Worm (Caenorhabditis elegans) whole organism, L2 larva: ENCODE measurements around the gene W08E12.4.

Experiments used
- C34F6.9 ChIP-seq: fragments of 150-350 bp; optimal IDR thresholded peaks from 2 replicates; lab custom pipeline; 2014; ENCODE audit warnings: missing biosample characterization, missing genetic modification characterization
- F13H6.1 ChIP-seq: sonication (generic microtip); optimal IDR thresholded peaks from 2 replicates; lab custom pipeline; 2016; ENCODE audit warnings: missing genetic modification characterization, missing compliant biosample characterization
- R02D3.7 ChIP-seq: fragments of 150-350 bp; optimal IDR thresholded peaks from 2 replicates; lab custom pipeline; 2014; ENCODE audit warnings: missing biosample characterization, missing genetic modification characterization
- Y55F3AM.14 ChIP-seq: fragments of 200-800 bp; sonication (Bioruptor generic); optimal IDR thresholded peaks from 2 replicates; lab custom pipeline; 2018; ENCODE audit warnings: mild to moderate bottlenecking, missing genetic modification characterization, missing compliant biosample characterization
- ZK546.5 ChIP-seq: sonication (generic microtip); optimal IDR thresholded peaks from 2 replicates; lab custom pipeline; 2017; ENCODE audit warnings: missing biosample characterization, missing genetic modification characterization
- alr-1 ChIP-seq: fragments of 150-350 bp; optimal IDR thresholded peaks from 2 replicates; lab custom pipeline; 2014; ENCODE audit warnings: missing biosample characterization, missing genetic modification characterization
- aly-2 ChIP-seq: fragments of 150-350 bp; optimal IDR thresholded peaks from 2 replicates; lab custom pipeline; 2014; ENCODE audit warnings: missing biosample characterization, missing genetic modification characterization
- ama-1 ChIP-seq: fragments of 150-350 bp; optimal IDR thresholded peaks from 2 replicates; lab custom pipeline; 2018; ENCODE audit warnings: inconsistent platforms
- blmp-1 ChIP-seq: sonication (generic microtip); optimal IDR thresholded peaks from 2 replicates; lab custom pipeline; 2017; ENCODE audit warnings: missing genetic modification characterization, mild to moderate bottlenecking, missing compliant biosample characterization, antibody characterized with exemption, moderate library complexity; ENCODE audit not compliant: insufficient read depth
- ceh-16 ChIP-seq: fragments of 150-350 bp; optimal IDR thresholded peaks from 2 replicates; lab custom pipeline; 2014; ENCODE audit warnings: missing biosample characterization, missing genetic modification characterization
- ceh-82 ChIP-seq: fragments of 150-350 bp; optimal IDR thresholded peaks from 2 replicates; lab custom pipeline; 2014; ENCODE audit warnings: missing biosample characterization, missing genetic modification characterization
- crh-2 ChIP-seq: sonication (generic microtip); optimal IDR thresholded peaks from 2 replicates; lab custom pipeline; 2017; ENCODE audit warnings: missing biosample characterization, missing genetic modification characterization
- dmd-4 ChIP-seq: sonication (generic microtip); optimal IDR thresholded peaks from 2 replicates; lab custom pipeline; 2017; ENCODE audit warnings: missing biosample characterization, missing genetic modification characterization
- egl-27 ChIP-seq: sonication (generic microtip); optimal IDR thresholded peaks from 3 replicates; lab custom pipeline; 2017; ENCODE audit warnings: missing biosample characterization, missing genetic modification reagents, missing genetic modification characterization
- elt-1 ChIP-seq: fragments of 150-350 bp; optimal IDR thresholded peaks from 2 replicates; lab custom pipeline; 2014; ENCODE audit warnings: missing biosample characterization, missing genetic modification characterization
- elt-3 ChIP-seq: sonication (generic microtip); optimal IDR thresholded peaks from 2 replicates; lab custom pipeline; 2017; ENCODE audit warnings: missing biosample characterization, missing genetic modification characterization
- fos-1 ChIP-seq: fragments of 150-350 bp; optimal IDR thresholded peaks from 2 replicates; lab custom pipeline; 2014; ENCODE audit warnings: missing biosample characterization, missing genetic modification characterization
- gmeb-1 ChIP-seq: fragments of 150-350 bp; optimal IDR thresholded peaks from 2 replicates; lab custom pipeline; 2014; ENCODE audit warnings: missing biosample characterization, missing genetic modification characterization
- lin-11 ChIP-seq: fragments of 150-350 bp; sonication (generic microtip); optimal IDR thresholded peaks from 2 replicates; lab custom pipeline; 2014; ENCODE audit warnings: missing biosample characterization, missing genetic modification characterization, inconsistent platforms, mixed read lengths
- lin-13 ChIP-seq: fragments of 150-350 bp; optimal IDR thresholded peaks from 2 replicates; lab custom pipeline; 2014; ENCODE audit warnings: missing biosample characterization, missing genetic modification reagents, missing genetic modification characterization
- lin-39 ChIP-seq: fragments of 150-350 bp; optimal IDR thresholded peaks from 2 replicates; lab custom pipeline; 2014; ENCODE audit warnings: missing biosample characterization, missing genetic modification reagents, missing genetic modification characterization
- lsy-2 ChIP-seq, 2 experiments: fragments of 150-350 bp in 1 of 2; sonication (generic microtip) in 1 of 2; optimal IDR thresholded peaks; 2 replicates each; lab custom pipeline; 2014 to 2017; ENCODE audit warnings: missing biosample characterization in 2 of 2, missing genetic modification characterization in 2 of 2
- mab-5 ChIP-seq: fragments of 150-350 bp; optimal IDR thresholded peaks from 2 replicates; lab custom pipeline; 2014; ENCODE audit warnings: missing biosample characterization, missing genetic modification characterization
- mbf-1 ChIP-seq: sonication (generic microtip); optimal IDR thresholded peaks from 2 replicates; lab custom pipeline; 2017; ENCODE audit warnings: missing biosample characterization, missing genetic modification characterization
- mdl-1 ChIP-seq, 2 experiments: fragments of 150-350 bp in 1 of 2; sonication (generic microtip) in 1 of 2; optimal IDR thresholded peaks; 2 replicates each; lab custom pipeline; 2017; ENCODE audit warnings: missing biosample characterization in 2 of 2, missing genetic modification characterization in 2 of 2
- nhr-10 ChIP-seq: sonication (generic microtip); optimal IDR thresholded peaks from 2 replicates; lab custom pipeline; 2017; ENCODE audit warnings: missing biosample characterization, missing genetic modification characterization
- nhr-11 ChIP-seq: fragments of 150-350 bp; optimal IDR thresholded peaks from 2 replicates; lab custom pipeline; 2014; ENCODE audit warnings: missing biosample characterization, missing genetic modification characterization
- nhr-12 ChIP-seq: fragments of 150-350 bp; optimal IDR thresholded peaks from 2 replicates; lab custom pipeline; 2014; ENCODE audit warnings: missing biosample characterization, missing genetic modification characterization
- nhr-129 ChIP-seq: fragments of 150-350 bp; optimal IDR thresholded peaks from 2 replicates; lab custom pipeline; 2014; ENCODE audit warnings: missing biosample characterization, missing genetic modification characterization
- nhr-21 ChIP-seq: fragments of 150-350 bp; optimal IDR thresholded peaks from 2 replicates; lab custom pipeline; 2014; ENCODE audit warnings: missing biosample characterization, missing genetic modification characterization
- nhr-23 ChIP-seq: fragments of 150-350 bp; optimal IDR thresholded peaks from 2 replicates; lab custom pipeline; 2014; ENCODE audit warnings: missing biosample characterization, missing genetic modification reagents, missing genetic modification characterization
- nhr-237 ChIP-seq: fragments of 150-350 bp; optimal IDR thresholded peaks from 2 replicates; lab custom pipeline; 2014; ENCODE audit warnings: missing biosample characterization, missing genetic modification characterization
- nhr-25 ChIP-seq: fragments of 150-350 bp; sonication (generic microtip); optimal IDR thresholded peaks from 3 replicates; lab custom pipeline; 2014; ENCODE audit warnings: missing biosample characterization, missing genetic modification characterization
- nhr-6 ChIP-seq: fragments of 150-350 bp; optimal IDR thresholded peaks from 2 replicates; lab custom pipeline; 2014; ENCODE audit warnings: missing biosample characterization, missing genetic modification characterization
- nhr-77 ChIP-seq: fragments of 150-350 bp; optimal IDR thresholded peaks from 2 replicates; lab custom pipeline; 2014; ENCODE audit warnings: missing biosample characterization, missing genetic modification characterization
- peb-1 ChIP-seq: fragments of 150-350 bp; optimal IDR thresholded peaks from 2 replicates; lab custom pipeline; 2014; ENCODE audit warnings: missing biosample characterization, missing genetic modification characterization
- sem-4 ChIP-seq: fragments of 150-350 bp; optimal IDR thresholded peaks from 2 replicates; lab custom pipeline; 2014; ENCODE audit warnings: missing biosample characterization, missing genetic modification reagents, missing genetic modification characterization
- skn-1 ChIP-seq: sonication (generic microtip); optimal IDR thresholded peaks from 2 replicates; lab custom pipeline; 2017; ENCODE audit warnings: missing biosample characterization, missing genetic modification characterization
- sma-3 ChIP-seq: sonication (generic microtip); optimal IDR thresholded peaks from 2 replicates; lab custom pipeline; 2016; ENCODE audit warnings: missing genetic modification reagents, missing genetic modification characterization, missing compliant biosample characterization
- sma-9 ChIP-seq, 2 experiments: fragments of 150-350 bp in 1 of 2; sonication (generic microtip) in 1 of 2; optimal IDR thresholded peaks; 2 replicates each; lab custom pipeline; 2014 to 2016; ENCODE audit warnings: missing genetic modification characterization in 2 of 2, mild to moderate bottlenecking in 1 of 2, missing biosample characterization in 1 of 2, missing compliant biosample characterization in 1 of 2, missing genetic modification reagents in 1 of 2, moderate library complexity in 1 of 2
- snpc-4 ChIP-seq: fragments of 150-350 bp; optimal IDR thresholded peaks from 2 replicates; lab custom pipeline; 2014; ENCODE audit warnings: missing biosample characterization, missing genetic modification characterization
- unc-39 ChIP-seq: fragments of 150-350 bp; optimal IDR thresholded peaks from 2 replicates; lab custom pipeline; 2014; ENCODE audit warnings: missing biosample characterization, missing genetic modification characterization
- unc-55 ChIP-seq: fragments of 150-350 bp; sonication (generic microtip); optimal IDR thresholded peaks from 3 replicates; lab custom pipeline; 2014; ENCODE audit warnings: missing biosample characterization, missing genetic modification reagents, missing genetic modification characterization
- unc-62 ChIP-seq: fragments of 150-350 bp; optimal IDR thresholded peaks from 2 replicates; lab custom pipeline; 2014; ENCODE audit warnings: missing biosample characterization, missing genetic modification reagents, missing genetic modification characterization
- zag-1 ChIP-seq: fragments of 150-350 bp; optimal IDR thresholded peaks from 2 replicates; lab custom pipeline; 2014; ENCODE audit warnings: missing biosample characterization, missing genetic modification characterization
- ztf-1 ChIP-seq: fragments of 200-800 bp; sonication (Bioruptor generic); conservative IDR thresholded peaks from 2 replicates; pipeline ENCODE4 v1.3.6; 2022; ENCODE audit warnings: missing genetic modification characterization, missing compliant biosample characterization
- ztf-11 ChIP-seq: sonication (generic microtip); optimal IDR thresholded peaks from 2 replicates; lab custom pipeline; 2017; ENCODE audit warnings: missing biosample characterization, missing genetic modification characterization
- ztf-4 ChIP-seq: fragments of 150-350 bp; optimal IDR thresholded peaks from 2 replicates; lab custom pipeline; 2014; ENCODE audit warnings: missing biosample characterization, missing genetic modification characterization

The W08E12.4 gene

DNA sequence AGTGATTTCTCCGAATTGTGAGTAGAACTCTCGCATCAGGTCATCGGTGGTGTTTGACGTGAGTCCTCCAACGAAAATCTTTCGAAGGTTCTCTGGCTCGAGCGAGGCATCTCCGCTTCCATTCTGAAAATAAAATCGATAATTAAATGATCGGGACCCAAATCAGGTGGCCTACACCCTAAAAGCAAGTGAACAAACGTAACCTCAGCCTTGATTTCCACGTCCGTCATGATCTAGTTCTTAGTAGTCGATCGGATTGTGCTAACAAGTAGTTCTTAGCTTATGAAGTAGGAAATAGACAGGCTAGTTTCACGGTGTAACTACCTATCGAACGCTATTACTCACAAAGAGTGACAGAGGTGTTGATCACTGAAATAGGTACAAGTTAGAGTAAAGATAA lies 36.0 kb downstream of the W08E12.4 start:
- TF ChIP-seq ztf-11 (tag; lab: Kevin White, UChicago), result no peak
- no peak for TF ChIP-seq lin-13 (GFP tag; lab: Kevin White, UChicago)
- TF ChIP-seq egl-27, result no peak
- TF ChIP-seq nhr-10 (tag; lab: Kevin White, UChicago), result no peak
- no peak for TF ChIP-seq nhr-21 (tag; lab: Kevin White, UChicago)
- no peak for TF ChIP-seq lin-11 (tag; lab: Kevin White, UChicago)
- no peak for TF ChIP-seq ZK546.5 (tag; lab: Kevin White, UChicago)
- TF ChIP-seq sem-4, result no peak
- no peak for TF ChIP-seq elt-1 (tag; lab: Kevin White, UChicago)
- TF ChIP-seq snpc-4 (tag; lab: Kevin White, UChicago), result no peak
- TF ChIP-seq lin-39 (tag; lab: Kevin White, UChicago), result no peak
- no peak for TF ChIP-seq nhr-25 (tag; lab: Kevin White, UChicago)
- TF ChIP-seq mdl-1 (tag; optimal IDR thresholded peaks at IDR 0.05; lab: Kevin White, UChicago), result no peak
- TF ChIP-seq elt-3 (tag; lab: Kevin White, UChicago), result no peak
- TF ChIP-seq, all 48 proteins: peak for 0

DNA sequence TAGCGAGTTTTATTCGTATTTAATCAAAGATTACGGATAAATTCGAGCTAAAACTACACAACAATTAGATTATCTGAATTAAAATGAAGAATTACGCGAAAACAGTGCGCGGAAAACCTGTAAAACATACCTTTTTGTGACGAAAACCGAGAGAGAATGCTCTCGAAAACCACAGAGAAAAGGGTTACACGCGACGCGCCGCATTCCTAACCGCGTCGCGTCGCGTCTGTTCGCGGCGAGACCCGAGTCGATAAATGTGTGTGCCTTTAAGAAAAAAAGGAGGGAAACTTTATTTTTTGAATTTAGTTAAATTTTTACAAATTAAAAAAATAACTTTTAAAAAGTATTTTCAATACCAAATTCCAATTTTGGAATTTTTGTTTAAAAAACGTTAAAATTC lies 36.5 kb downstream of the W08E12.4 start, which contains the start of gene hrpa-1:
Gene hrpa-1 (minus strand): TSS at position 192 of the 400 bp plus-strand sequence.
- TF ChIP-seq lsy-2 (tag; optimal IDR thresholded peaks at IDR 0.05; lab: Kevin White, UChicago) (peak; percentile 85 to 96), sma-3 (GFP tag; lab: Kevin White, UChicago) (peak; percentile 81), ama-1 (lab: Kevin White, UChicago) (peak; percentile 64), egl-27 (peak; percentile 8), unc-39 (no peak), lin-13 (GFP tag; lab: Kevin White, UChicago) (peak; percentile 92), nhr-237 (no peak), mdl-1 (tag; optimal IDR thresholded peaks at IDR 0.05; lab: Kevin White, UChicago) (peak in 1 of 2 experiments; percentile 46), zag-1 (peak; percentile 17), ztf-1 (no peak), nhr-23 (tag; lab: Kevin White, UChicago) (no peak), lin-39 (tag; lab: Kevin White, UChicago) (no peak), mbf-1 (tag; lab: Kevin White, UChicago) (no peak), sma-9 (GFP tag; optimal IDR thresholded peaks at IDR 0.05; lab: Kevin White, UChicago) (peak; percentile 70), sma-9 (tag; optimal IDR thresholded peaks at IDR 0.05; lab: Kevin White, UChicago) (no peak), ztf-4 (peak; percentile 68), dmd-4 (tag; lab: Kevin White, UChicago) (no peak), ceh-82 (tag; lab: Kevin White, UChicago) (peak; percentile 62), gmeb-1 (tag; lab: Kevin White, UChicago) (peak; percentile 97), unc-62 (GFP tag; lab: Kevin White, UChicago) (no peak), nhr-25 (tag; lab: Kevin White, UChicago) (peak; percentile 88), ztf-11 (tag; lab: Kevin White, UChicago) (no peak), sem-4 (peak; percentile 56), peb-1 (no peak), crh-2 (peak; percentile 90), lin-11 (tag; lab: Kevin White, UChicago) (peak; percentile 80), aly-2 (no peak), nhr-12 (no peak), fos-1 (peak; percentile 64), unc-55 (GFP tag; lab: Kevin White, UChicago) (peak; percentile 98), nhr-6 (tag; lab: Kevin White, UChicago) (peak; percentile 60), nhr-129 (tag; lab: Kevin White, UChicago) (peak; percentile 64), C34F6.9 (tag; lab: Kevin White, UChicago) (peak; percentile 94), elt-3 (tag; lab: Kevin White, UChicago) (no peak), F13H6.1 (peak; percentile 76), alr-1 (tag; lab: Kevin White, UChicago) (no peak), nhr-10 (tag; lab: Kevin White, UChicago) (no peak), blmp-1 (tag; lab: Kevin White, UChicago) (peak; percentile 28), snpc-4 (tag; lab: Kevin White, UChicago) (peak; percentile 42), ceh-16 (tag; lab: Kevin White, UChicago) (no peak), elt-1 (tag; lab: Kevin White, UChicago) (no peak), Y55F3AM.14 (no peak), R02D3.7 (tag; lab: Kevin White, UChicago) (no peak), nhr-77 (no peak), mab-5 (tag; lab: Kevin White, UChicago) (peak; percentile 56), ZK546.5 (tag; lab: Kevin White, UChicago) (peak; percentile 66), nhr-21 (tag; lab: Kevin White, UChicago) (peak; percentile 62), nhr-11 (tag; lab: Kevin White, UChicago) (no peak), skn-1 (tag; lab: Kevin White, UChicago) (no peak)
